Fruit fly (Drosophila melanogaster) whole organism, embryonic: ENCODE data around the gene dpy.

Experiments
- CG10979 ChIP-seq: fragments of 200-800 bp; sonication (Bioruptor generic); optimal IDR thresholded peaks from 2 replicates; lab custom pipeline; 2018; ENCODE audit warnings: missing biosample characterization, mild to moderate bottlenecking, missing genetic modification characterization, moderate library complexity
- CG12104 ChIP-seq: fragments of 200-800 bp; sonication (Bioruptor generic); optimal IDR thresholded peaks from 3 replicates; lab custom pipeline; 2016; ENCODE audit warnings: missing biosample characterization, missing genetic modification characterization
- CG1233 ChIP-seq: fragments of 200-800 bp; sonication (Bioruptor generic); optimal IDR thresholded peaks from 4 replicates; lab custom pipeline; 2018; ENCODE audit warnings: missing biosample characterization, mild to moderate bottlenecking, missing genetic modification characterization
- CG12744 ChIP-seq: fragments of 200-800 bp; sonication (Bioruptor generic); optimal IDR thresholded peaks from 2 replicates; lab custom pipeline; 2016; ENCODE audit warnings: missing biosample characterization, missing genetic modification characterization
- CG13287 ChIP-seq: fragments of 200-800 bp; sonication (Bioruptor generic); IDR thresholded peaks from 2 replicates; pipeline ENCODE4 v1.3.6; 2022; ENCODE audit warnings: missing biosample characterization, missing genetic modification characterization; ENCODE audit not compliant: partially characterized antibody
- CG13296 ChIP-seq: fragments of 200-800 bp; sonication (Bioruptor generic); optimal IDR thresholded peaks from 3 replicates; lab custom pipeline; 2018; ENCODE audit warnings: missing biosample characterization, mild to moderate bottlenecking, missing genetic modification characterization
- CG14441 ChIP-seq: fragments of 200-800 bp; sonication (Bioruptor generic); IDR thresholded peaks from 2 replicates; pipeline ENCODE4 v1.3.6; 2022; ENCODE audit warnings: missing biosample characterization, missing genetic modification characterization
- CG15011 ChIP-seq: fragments of 200-800 bp; sonication (Bioruptor generic); optimal IDR thresholded peaks from 3 replicates; lab custom pipeline; 2018; ENCODE audit warnings: missing biosample characterization, mild to moderate bottlenecking, missing genetic modification characterization
- CG15696 ChIP-seq: fragments of 200-800 bp; sonication (Bioruptor generic); optimal IDR thresholded peaks from 2 replicates; lab custom pipeline; 2019; ENCODE audit warnings: missing biosample characterization, mild to moderate bottlenecking, missing genetic modification characterization, moderate library complexity
- CG17359 ChIP-seq: fragments of 200-800 bp; sonication (Bioruptor generic); optimal IDR thresholded peaks from 3 replicates; lab custom pipeline; 2018; ENCODE audit warnings: missing biosample characterization, mild to moderate bottlenecking, missing genetic modification characterization, moderate library complexity
- CG30431 ChIP-seq: fragments of 200-800 bp; sonication (Bioruptor generic); optimal IDR thresholded peaks from 2 replicates; lab custom pipeline; 2017; ENCODE audit warnings: missing biosample characterization, missing genetic modification characterization
- CG31388 ChIP-seq: fragments of 200-800 bp; sonication (Bioruptor generic); optimal IDR thresholded peaks from 2 replicates; lab custom pipeline; 2016; ENCODE audit warnings: missing biosample characterization, missing genetic modification characterization
- CG31441 ChIP-seq: fragments of 200-800 bp; sonication (Bioruptor generic); IDR thresholded peaks from 2 replicates; pipeline ENCODE4 v1.3.6; 2022; ENCODE audit warnings: missing biosample characterization, missing genetic modification characterization
- CG33557 ChIP-seq: fragments of 200-800 bp; sonication (Bioruptor generic); optimal IDR thresholded peaks from 2 replicates; lab custom pipeline; 2019; ENCODE audit warnings: missing biosample characterization, mild to moderate bottlenecking, missing genetic modification characterization, moderate library complexity
- CG34224 ChIP-seq: fragments of 200-800 bp; sonication (Bioruptor generic); IDR thresholded peaks from 3 replicates; pipeline ENCODE4 v1.3.6; 2022; ENCODE audit warnings: missing biosample characterization, missing genetic modification characterization; ENCODE audit not compliant: partially characterized antibody
- CG3847 ChIP-seq: fragments of 200-800 bp; sonication (Bioruptor generic); IDR thresholded peaks from 2 replicates; pipeline ENCODE4 v1.3.6; 2022; ENCODE audit warnings: missing biosample characterization, missing genetic modification characterization
- CG42726 ChIP-seq: fragments of 200-800 bp; sonication (Bioruptor generic); IDR thresholded peaks from 2 replicates; pipeline ENCODE4 v1.3.6; 2022; ENCODE audit warnings: missing biosample characterization, missing genetic modification characterization; ENCODE audit not compliant: partially characterized antibody
- CG4282 ChIP-seq: fragments of 200-800 bp; sonication (Bioruptor generic); optimal IDR thresholded peaks from 2 replicates; lab custom pipeline; 2016; ENCODE audit warnings: missing biosample characterization, missing genetic modification characterization
- CG4854 ChIP-seq: fragments of 200-800 bp; sonication (Bioruptor generic); optimal IDR thresholded peaks from 2 replicates; lab custom pipeline; 2016; ENCODE audit warnings: missing biosample characterization, missing genetic modification characterization, inconsistent platforms
- CG7928 ChIP-seq: fragments of 200-800 bp; sonication (Bioruptor generic); optimal IDR thresholded peaks from 2 replicates; lab custom pipeline; 2017; ENCODE audit warnings: missing biosample characterization, mild to moderate bottlenecking, missing genetic modification characterization
- CG8290 ChIP-seq, 3 experiments: fragments of 200-800 bp; sonication (Bioruptor generic); optimal IDR thresholded peaks; 2 replicates each; lab custom pipeline; 2016 to 2019; ENCODE audit warnings: missing biosample characterization in 3 of 3, missing genetic modification characterization in 3 of 3, mild to moderate bottlenecking in 2 of 3, moderate library complexity in 1 of 3
- CTCF ChIP-seq: fragments of 200-800 bp; sonication (Bioruptor generic); optimal IDR thresholded peaks from 2 replicates; lab custom pipeline; 2017; ENCODE audit warnings: missing biosample characterization, mild to moderate bottlenecking, missing genetic modification characterization, moderate library complexity
- Chrac-16 ChIP-seq: fragments of 200-800 bp; sonication (Bioruptor generic); optimal IDR thresholded peaks from 3 replicates; lab custom pipeline; 2016; ENCODE audit warnings: missing biosample characterization, missing genetic modification characterization
- Dip3 ChIP-seq: fragments of 200-800 bp; sonication (Bioruptor generic); optimal IDR thresholded peaks from 3 replicates; lab custom pipeline; 2016; ENCODE audit warnings: missing biosample characterization, missing genetic modification characterization
- E2f1 ChIP-seq: fragments of 200-800 bp; sonication (Bioruptor generic); IDR thresholded peaks from 2 replicates; pipeline ENCODE4 v1.3.6; 2022; ENCODE audit warnings: missing biosample characterization, missing genetic modification characterization
- Gsc ChIP-seq: fragments of 200-800 bp; sonication (Bioruptor generic); IDR thresholded peaks from 2 replicates; pipeline ENCODE4 v1.3.6; 2022; ENCODE audit warnings: missing biosample characterization, missing genetic modification characterization
- Hr39 ChIP-seq: fragments of >200 bp; optimal IDR thresholded peaks from 2 replicates; lab custom pipeline; 2017
- Lhr ChIP-seq: fragments of 200-800 bp; sonication (Bioruptor generic); optimal IDR thresholded peaks from 3 replicates; lab custom pipeline; 2017; ENCODE audit warnings: mild to moderate bottlenecking, missing biosample characterization, missing genetic modification reagents, missing genetic modification characterization
- NfI ChIP-seq: fragments of 200-800 bp; sonication (Bioruptor generic); optimal IDR thresholded peaks from 3 replicates; lab custom pipeline; 2018; ENCODE audit warnings: missing biosample characterization, mild to moderate bottlenecking, missing genetic modification characterization, moderate library complexity
- Opbp ChIP-seq: fragments of 200-800 bp; sonication (Bioruptor generic); IDR thresholded peaks from 3 replicates; pipeline ENCODE4 v1.3.6; 2022; ENCODE audit warnings: missing biosample characterization, missing genetic modification characterization; ENCODE audit not compliant: partially characterized antibody
- Rfx ChIP-seq: fragments of 200-800 bp; sonication (Bioruptor generic); IDR thresholded peaks from 2 replicates; pipeline ENCODE4 v1.3.6; 2022; ENCODE audit warnings: missing biosample characterization, missing genetic modification characterization
- Stat92E ChIP-seq, 3 experiments: fragments of >200 bp in 2 of 3; fragments of 200-800 bp in 1 of 3; sonication (Bioruptor generic) in 1 of 3; optimal IDR thresholded peaks; 2 replicates each; lab custom pipeline; 2017 to 2019; ENCODE audit warnings: missing biosample characterization in 3 of 3, missing genetic modification characterization in 3 of 3, mild to moderate bottlenecking in 1 of 3, moderate library complexity in 1 of 3
- Taf1 ChIP-seq: fragments of 200-800 bp; sonication (Bioruptor generic); IDR thresholded peaks from 2 replicates; pipeline ENCODE4 v1.3.6; 2022; ENCODE audit warnings: missing biosample characterization, missing genetic modification characterization
- Trl ChIP-seq, 3 experiments: fragments of >200 bp in 2 of 3; fragments of 200-800 bp in 1 of 3; sonication (Bioruptor generic) in 1 of 3; optimal IDR thresholded peaks; 2 replicates in 1 of 3; 3 replicates in 2 of 3; lab custom pipeline; 2016 to 2017; ENCODE audit warnings: missing biosample characterization in 1 of 3, missing genetic modification characterization in 1 of 3
- abd-A ChIP-seq: fragments of 200-800 bp; sonication (Bioruptor generic); optimal IDR thresholded peaks from 3 replicates; lab custom pipeline; 2019; ENCODE audit warnings: missing biosample characterization, mild to moderate bottlenecking, missing genetic modification characterization, moderate library complexity
- ap ChIP-seq: fragments of 200-800 bp; sonication (Bioruptor generic); IDR thresholded peaks from 2 replicates; pipeline ENCODE4 v1.3.6; 2022; ENCODE audit warnings: missing biosample characterization, missing genetic modification characterization
- crc ChIP-seq: fragments of 200-800 bp; sonication (Bioruptor generic); optimal IDR thresholded peaks from 2 replicates; lab custom pipeline; 2016; ENCODE audit warnings: missing biosample characterization, missing genetic modification characterization
- gem ChIP-seq: fragments of 200-800 bp; sonication (Bioruptor generic); optimal IDR thresholded peaks from 2 replicates; lab custom pipeline; 2019; ENCODE audit warnings: missing biosample characterization, mild to moderate bottlenecking, missing genetic modification characterization, moderate library complexity
- klu ChIP-seq: fragments of 200-800 bp; sonication (Bioruptor generic); IDR thresholded peaks from 2 replicates; pipeline ENCODE4 v1.3.6; 2022; ENCODE audit warnings: missing biosample characterization, missing genetic modification characterization
- oc ChIP-seq: fragments of 200-800 bp; sonication (Bioruptor generic); optimal IDR thresholded peaks from 2 replicates; lab custom pipeline; 2018; ENCODE audit warnings: missing biosample characterization, mild to moderate bottlenecking, missing genetic modification characterization, moderate library complexity
- org-1 ChIP-seq: fragments of 200-800 bp; sonication (Bioruptor generic); optimal IDR thresholded peaks from 2 replicates; lab custom pipeline; 2017; ENCODE audit warnings: missing biosample characterization, missing genetic modification characterization
- pfk ChIP-seq: fragments of 200-800 bp; sonication (Bioruptor generic); optimal IDR thresholded peaks from 2 replicates; lab custom pipeline; 2018; ENCODE audit warnings: missing biosample characterization, mild to moderate bottlenecking, missing genetic modification characterization, moderate library complexity
- pum ChIP-seq: fragments of 200-800 bp; sonication (Bioruptor generic); optimal IDR thresholded peaks from 2 replicates; lab custom pipeline; 2016; ENCODE audit warnings: missing biosample characterization, missing genetic modification characterization
- salm ChIP-seq: fragments of 200-800 bp; sonication (Bioruptor generic); optimal IDR thresholded peaks from 2 replicates; lab custom pipeline; 2018; ENCODE audit warnings: missing biosample characterization, mild to moderate bottlenecking, missing genetic modification characterization
- so ChIP-seq: fragments of 200-800 bp; sonication (Bioruptor generic); IDR thresholded peaks from 3 replicates; pipeline ENCODE4 v1.3.6; 2022; ENCODE audit warnings: missing biosample characterization, missing genetic modification characterization
- sug ChIP-seq: fragments of 200-800 bp; optimal IDR thresholded peaks from 2 replicates; lab custom pipeline; 2019; ENCODE audit warnings: missing biosample characterization, mild to moderate bottlenecking, missing genetic modification characterization, moderate library complexity
- tll ChIP-seq, 2 experiments: fragments of 200-800 bp in 1 of 2; fragments of >200 bp in 1 of 2; sonication (Bioruptor generic) in 1 of 2; optimal IDR thresholded peaks; 2 replicates each; lab custom pipeline; 2017 to 2019; ENCODE audit warnings: missing biosample characterization in 2 of 2, missing genetic modification characterization in 2 of 2, mild to moderate bottlenecking in 1 of 2, moderate library complexity in 1 of 2

Gene dpy

dm6 chr2L:4458119-4459056 is 155.7 kb downstream of the dpy start, which contains the start of gene RpL27A (continued):
- no peak for TF ChIP-seq CG4282 (GFP tag; lab: Kevin White, UChicago)
- TF ChIP-seq tll (GFP tag; optimal IDR thresholded peaks at IDR 0.05; lab: Kevin White, UChicago), result no peak
- TF ChIP-seq CG31388 (GFP tag; lab: Kevin White, UChicago), result peak; percentile 32
- TF ChIP-seq CG4854, result peak; percentile 61
- peak; percentile 100 for TF ChIP-seq Opbp (GFP tag; lab: Robert Waterston, UW)
- peak; percentile 60 for TF ChIP-seq oc
- TF ChIP-seq Stat92E (GFP tag; optimal IDR thresholded peaks at IDR 0.05; lab: Kevin White, UChicago), result peak in 1 of 3 experiments; percentile 46
- peak; percentile 49 for TF ChIP-seq CG10979
- peak; percentile 64; the same call in 2 of the 3 replicates for TF ChIP-seq so
- peak; percentile 73 for TF ChIP-seq org-1 (GFP tag; lab: Kevin White, UChicago)
- no peak for TF ChIP-seq Gsc (GFP tag; lab: Robert Waterston, UW)
- no peak for TF ChIP-seq CG34224 (GFP tag; lab: Robert Waterston, UW)
- peak; percentile 83 for TF ChIP-seq CG31441 (GFP tag; lab: Robert Waterston, UW)
- peak; percentile 71 for TF ChIP-seq E2f1
- TF ChIP-seq pfk, result peak; percentile 78
- peak; percentile 71 for TF ChIP-seq CG13287
- peak; percentile 61 for TF ChIP-seq ap (GFP tag; lab: Robert Waterston, UW)
- peak; percentile 23 for TF ChIP-seq CG15696 (tag; lab: Kevin White, UChicago)
- peak; percentile 72 for TF ChIP-seq CG17359 (tag; lab: Kevin White, UChicago)
- peak; percentile 57 for TF ChIP-seq CG14441 (GFP tag; lab: Robert Waterston, UW)
- peak; percentile 53; the same call in 1 of the 2 replicates for TF ChIP-seq CG42726 (GFP tag; lab: Robert Waterston, UW)
- TF ChIP-seq CG8290 (GFP tag; optimal IDR thresholded peaks at IDR 0.05; lab: Kevin White, UChicago), result peak; percentile 68
- TF ChIP-seq CG8290 (tag; optimal IDR thresholded peaks at IDR 0.05; lab: Kevin White, UChicago), result peak in 1 of 2 experiments; percentile 94
- TF ChIP-seq CG30431, result peak; percentile 65
- peak; percentile 78 for TF ChIP-seq CG1233
- TF ChIP-seq CG12744 (GFP tag; lab: Kevin White, UChicago), result peak; percentile 10
- peak; percentile 94 for TF ChIP-seq NfI (GFP tag; lab: Kevin White, UChicago)
- TF ChIP-seq Rfx (GFP tag; lab: Robert Waterston, UW), result peak; percentile 91
- TF ChIP-seq crc (GFP tag; lab: Kevin White, UChicago), result peak; percentile 38
- peak; percentile 51 for TF ChIP-seq salm
- TF ChIP-seq CG3847, result peak; percentile 68
- peak; percentile 57 for TF ChIP-seq Dip3 (GFP tag; lab: Kevin White, UChicago)
- TF ChIP-seq Lhr (GFP tag; lab: Kevin White, UChicago), result peak; percentile 70
- TF ChIP-seq CG12104 (GFP tag; lab: Kevin White, UChicago), result peak; percentile 71
- TF ChIP-seq CG15011 (GFP tag; lab: Kevin White, UChicago), result peak; percentile 64
- no peak for TF ChIP-seq abd-A
- TF ChIP-seq pum (GFP tag; lab: Kevin White, UChicago), result peak; percentile 4
- TF ChIP-seq Hr39 (lab: Kevin White, UChicago), result no peak
- peak; percentile 32 for TF ChIP-seq CTCF
- TF ChIP-seq sug (tag; lab: Kevin White, UChicago), result peak; percentile 76
- TF ChIP-seq klu, result peak; percentile 35; the same call in 1 of the 2 replicates
- peak; percentile 28; the same call in 1 of the 2 replicates for TF ChIP-seq Taf1 (GFP tag; lab: Robert Waterston, UW)
- peak; percentile 86 for TF ChIP-seq CG13296 (GFP tag; lab: Kevin White, UChicago)
- peak; percentile 74 for TF ChIP-seq CG33557 (GFP tag; lab: Kevin White, UChicago)
- peak; percentile 39 for TF ChIP-seq CG7928 (GFP tag; lab: Kevin White, UChicago)
- TF ChIP-seq Chrac-16 (GFP tag; lab: Kevin White, UChicago), result peak; percentile 32
- no peak for TF ChIP-seq Trl (optimal IDR thresholded peaks at IDR 0.05; lab: Kevin White, UChicago)
- peak; percentile 86 for TF ChIP-seq Trl (GFP tag; optimal IDR thresholded peaks at IDR 0.05; lab: Kevin White, UChicago)
- TF ChIP-seq gem, result peak; percentile 81
